Worm (Caenorhabditis elegans) whole organism, L1 larva: ENCODE results near the gene aptf-3.

Source experiments
- F16B12.6 ChIP-seq: fragments of 150-350 bp; optimal IDR thresholded peaks from 2 replicates; lab custom pipeline; 2014; ENCODE audit warnings: missing biosample characterization, missing genetic modification characterization
- Y116A8C.19 ChIP-seq: sonication (generic microtip); optimal IDR thresholded peaks from 2 replicates; lab custom pipeline; 2016; ENCODE audit warnings: missing compliant biosample characterization, missing genetic modification characterization, borderline replicate concordance
- alr-1 ChIP-seq: fragments of 200-800 bp; sonication (Bioruptor generic); optimal IDR thresholded peaks from 2 replicates; lab custom pipeline; 2018; ENCODE audit warnings: borderline replicate concordance, mild to moderate bottlenecking, missing genetic modification characterization, missing compliant biosample characterization
- aly-2 ChIP-seq: fragments of 150-350 bp; optimal IDR thresholded peaks from 2 replicates; lab custom pipeline; 2014; ENCODE audit warnings: missing biosample characterization, missing genetic modification characterization
- blmp-1 ChIP-seq: fragments of 150-350 bp; optimal IDR thresholded peaks from 2 replicates; lab custom pipeline; 2014; ENCODE audit warnings: missing biosample characterization, missing genetic modification characterization
- ceh-63 ChIP-seq: fragments of 200-800 bp; sonication (Bioruptor generic); optimal IDR thresholded peaks from 2 replicates; lab custom pipeline; 2018; ENCODE audit warnings: mild to moderate bottlenecking, missing genetic modification characterization, missing compliant biosample characterization
- ceh-90 ChIP-seq: sonication (generic microtip); optimal IDR thresholded peaks from 2 replicates; lab custom pipeline; 2016; ENCODE audit warnings: missing genetic modification characterization, missing compliant biosample characterization
- dpl-1 ChIP-seq, 3 experiments: fragments of 150-350 bp in 2 of 3; sonication (generic microtip) in 1 of 3; optimal IDR thresholded peaks; 2 replicates each; lab custom pipeline; 2014 to 2017; ENCODE audit warnings: missing biosample characterization in 3 of 3, missing genetic modification characterization in 3 of 3, missing genetic modification reagents in 3 of 3
- efl-1 ChIP-seq, 4 experiments: fragments of 150-350 bp; optimal IDR thresholded peaks in 3 of 4; peaks in 1 of 4; 1 replicate in 1 of 4; 2 replicates in 3 of 4; lab custom pipeline; 2014; ENCODE audit warnings: missing biosample characterization in 2 of 4, missing genetic modification characterization in 2 of 4, missing genetic modification reagents in 2 of 4
- egl-13 ChIP-seq: sonication (generic microtip); optimal IDR thresholded peaks from 2 replicates; lab custom pipeline; 2016; ENCODE audit warnings: missing genotype, missing genetic modification reagents, missing genetic modification characterization, missing compliant biosample characterization
- elt-2 ChIP-seq: sonication (generic microtip); optimal IDR thresholded peaks from 2 replicates; lab custom pipeline; 2016; ENCODE audit warnings: missing genetic modification characterization, mild to moderate bottlenecking, inconsistent platforms, missing compliant biosample characterization, missing genetic modification reagents
- fkh-4 ChIP-seq: sonication (generic microtip); optimal IDR thresholded peaks from 2 replicates; lab custom pipeline; 2016; ENCODE audit warnings: missing compliant biosample characterization, missing genetic modification characterization, borderline replicate concordance
- fkh-8 ChIP-seq: sonication (generic microtip); optimal IDR thresholded peaks from 2 replicates; lab custom pipeline; 2016; ENCODE audit warnings: mild to moderate bottlenecking, missing genetic modification characterization, missing compliant biosample characterization
- fos-1 ChIP-seq: fragments of 150-350 bp; optimal IDR thresholded peaks from 2 replicates; lab custom pipeline; 2014; ENCODE audit warnings: missing biosample characterization, missing genetic modification characterization
- lin-14 ChIP-seq: fragments of 200-800 bp; sonication (Bioruptor generic); optimal IDR thresholded peaks from 2 replicates; lab custom pipeline; 2018; ENCODE audit warnings: mild to moderate bottlenecking, missing genetic modification characterization, moderate library complexity, missing compliant biosample characterization
- lin-35 ChIP-seq, 2 experiments: fragments of 150-350 bp; optimal IDR thresholded peaks; 2 replicates each; lab custom pipeline; 2014; ENCODE audit warnings: missing biosample characterization in 2 of 2, missing genetic modification characterization in 2 of 2, missing genetic modification reagents in 2 of 2
- lir-3 ChIP-seq: sonication (generic microtip); optimal IDR thresholded peaks from 2 replicates; lab custom pipeline; 2016; ENCODE audit warnings: mild to moderate bottlenecking, missing genetic modification characterization, moderate library complexity, missing compliant biosample characterization; ENCODE audit not compliant: poor library complexity
- lsy-2 ChIP-seq, 2 experiments: fragments of 150-350 bp; optimal IDR thresholded peaks; 2 replicates each; lab custom pipeline; 2014; ENCODE audit warnings: missing biosample characterization in 2 of 2, missing genetic modification characterization in 2 of 2
- mdl-1 ChIP-seq, 2 experiments: fragments of 150-350 bp; optimal IDR thresholded peaks; 2 replicates each; lab custom pipeline; 2014 to 2017; ENCODE audit warnings: missing biosample characterization in 2 of 2, missing genetic modification characterization in 2 of 2, inconsistent platforms in 1 of 2
- mep-1 ChIP-seq: fragments of 150-350 bp; optimal IDR thresholded peaks from 2 replicates; lab custom pipeline; 2014; ENCODE audit warnings: missing biosample characterization, missing genetic modification characterization
- nhr-11 ChIP-seq: fragments of 150-350 bp; optimal IDR thresholded peaks from 2 replicates; lab custom pipeline; 2014; ENCODE audit warnings: missing biosample characterization, missing genetic modification characterization
- nhr-12 ChIP-seq: sonication (generic microtip); optimal IDR thresholded peaks from 2 replicates; lab custom pipeline; 2017; ENCODE audit warnings: missing biosample characterization, missing genetic modification characterization
- nhr-19 ChIP-seq: fragments of 200-800 bp; sonication (Bioruptor generic); conservative IDR thresholded peaks from 2 replicates; pipeline ENCODE4 v1.3.6; 2022; ENCODE audit warnings: missing genetic modification characterization, missing compliant biosample characterization
- nhr-20 ChIP-seq: sonication (generic microtip); optimal IDR thresholded peaks from 2 replicates; lab custom pipeline; 2016; ENCODE audit warnings: mild to moderate bottlenecking, missing genetic modification characterization, missing compliant biosample characterization
- nhr-47 ChIP-seq: sonication (generic microtip); optimal IDR thresholded peaks from 2 replicates; lab custom pipeline; 2016; ENCODE audit warnings: mild to moderate bottlenecking, missing genetic modification characterization, moderate library complexity, missing compliant biosample characterization
- nhr-71 ChIP-seq: sonication (generic microtip); optimal IDR thresholded peaks from 2 replicates; lab custom pipeline; 2016; ENCODE audit warnings: mild to moderate bottlenecking, missing genetic modification characterization, moderate library complexity, missing compliant biosample characterization
- nhr-85 ChIP-seq: sonication (generic microtip); peaks from one replicate; lab custom pipeline; 2016; ENCODE audit warnings: missing genetic modification characterization, inconsistent platforms, missing compliant biosample characterization
- nhr-90 ChIP-seq: sonication (generic microtip); optimal IDR thresholded peaks from 2 replicates; lab custom pipeline; 2016; ENCODE audit warnings: mild to moderate bottlenecking, missing genetic modification characterization, missing compliant biosample characterization; ENCODE audit not compliant: poor library complexity
- pqm-1 ChIP-seq: sonication (generic microtip); optimal IDR thresholded peaks from 3 replicates; lab custom pipeline; 2017; ENCODE audit warnings: missing biosample characterization, missing genetic modification characterization
- skn-1 ChIP-seq: fragments of 150-350 bp; optimal IDR thresholded peaks from 2 replicates; lab custom pipeline; 2014; ENCODE audit warnings: missing biosample characterization, missing genetic modification characterization
- snu-23 ChIP-seq: sonication (generic microtip); optimal IDR thresholded peaks from 2 replicates; lab custom pipeline; 2016; ENCODE audit warnings: missing genetic modification characterization, missing compliant biosample characterization
- sox-4 ChIP-seq: sonication (generic microtip); optimal IDR thresholded peaks from 2 replicates; lab custom pipeline; 2016; ENCODE audit warnings: missing genetic modification characterization, missing compliant biosample characterization
- tlp-1 ChIP-seq: fragments of 150-350 bp; optimal IDR thresholded peaks from 2 replicates; lab custom pipeline; 2014; ENCODE audit warnings: missing biosample characterization, missing genetic modification characterization
- unc-130 ChIP-seq: fragments of 150-350 bp; optimal IDR thresholded peaks from 2 replicates; lab custom pipeline; 2017; ENCODE audit warnings: missing biosample characterization, missing genetic modification characterization, inconsistent platforms
- zip-4 ChIP-seq: fragments of 200-800 bp; sonication (Bioruptor generic); optimal IDR thresholded peaks from 2 replicates; lab custom pipeline; 2018; ENCODE audit warnings: mild to moderate bottlenecking, missing genetic modification characterization, moderate library complexity, missing compliant biosample characterization

Gene aptf-3

ce11 chrII:8631766-8632165, 37.8 kb downstream of the aptf-3 start:
- TF ChIP-seq unc-130 (tag; lab: Kevin White, UChicago) (no peak), fos-1 (tag; lab: Kevin White, UChicago) (no peak), F16B12.6 (tag; lab: Kevin White, UChicago) (no peak), nhr-11 (tag; lab: Kevin White, UChicago) (no peak), tlp-1 (tag; lab: Kevin White, UChicago) (no peak), nhr-71 (tag; lab: Kevin White, UChicago) (no peak), zip-4 (GFP tag; lab: Kevin White, UChicago) (no peak), nhr-20 (tag; lab: Kevin White, UChicago) (no peak), lin-35 (GFP tag; optimal IDR thresholded peaks at IDR 0.05; lab: Kevin White, UChicago) (no peak), mdl-1 (tag; optimal IDR thresholded peaks at IDR 0.05; lab: Kevin White, UChicago) (no peak)

ce11 chrII:8634386-8634785, 40.4 kb downstream of the aptf-3 start, which contains the start of gene cutl-12:
Gene cutl-12 (minus strand): TSS chrII:8634486.
- TF ChIP-seq blmp-1 (tag; lab: Kevin White, UChicago) (peak; percentile 24), nhr-19 (GFP tag; lab: Robert Waterston, UW) (no peak), nhr-71 (tag; lab: Kevin White, UChicago) (no peak), nhr-12 (tag; lab: Kevin White, UChicago) (no peak), skn-1 (tag; lab: Kevin White, UChicago) (no peak), sox-4 (tag; lab: Kevin White, UChicago) (no peak)

- no peak for TF ChIP-seq Y116A8C.19 (tag; lab: Kevin White, UChicago)
- no peak for TF ChIP-seq efl-1 (optimal IDR thresholded peaks at IDR 0.05; lab: Kevin White, UChicago)
- peak in 1 of 2 experiments; percentile 39 for TF ChIP-seq efl-1 (GFP tag; optimal IDR thresholded peaks at IDR 0.05 in 1 of 2; lab: Kevin White, UChicago)
Observed at ce11 chrII:8637615-8638014, 43.6 kb downstream of the aptf-3 start, which contains the start of gene vab-9. Gene vab-9 (minus strand): TSS chrII:8637715.

- no peak for TF ChIP-seq alr-1 (tag; lab: Kevin White, UChicago)
- no peak for TF ChIP-seq lir-3 (tag; lab: Kevin White, UChicago)
- TF ChIP-seq nhr-71 (tag; lab: Kevin White, UChicago) = no peak
- no peak for TF ChIP-seq aly-2 (tag; lab: Kevin White, UChicago)
- TF ChIP-seq tlp-1 (tag; lab: Kevin White, UChicago) = no peak
- no peak for TF ChIP-seq Y116A8C.19 (tag; lab: Kevin White, UChicago)
- TF ChIP-seq F16B12.6 (tag; lab: Kevin White, UChicago) = no peak
- no peak for TF ChIP-seq nhr-19 (GFP tag; lab: Robert Waterston, UW)
- TF ChIP-seq elt-2 = no peak
- TF ChIP-seq skn-1 (tag; lab: Kevin White, UChicago) = no peak
- TF ChIP-seq lsy-2 (tag; optimal IDR thresholded peaks at IDR 0.05; lab: Kevin White, UChicago) = no peak
- no peak for TF ChIP-seq nhr-47 (tag; lab: Kevin White, UChicago)
- no peak for TF ChIP-seq fos-1 (tag; lab: Kevin White, UChicago)
Observed at ce11 chrII:8639553-8639952, 45.6 kb downstream of the aptf-3 start.

- TF ChIP-seq aly-2 (tag; lab: Kevin White, UChicago) (no peak), nhr-90 (tag; lab: Kevin White, UChicago) (no peak), lin-14 (GFP tag; lab: Kevin White, UChicago) (peak; percentile 30), fkh-4 (tag; lab: Kevin White, UChicago) (no peak), ceh-90 (no peak), fkh-8 (tag; lab: Kevin White, UChicago) (no peak), F16B12.6 (tag; lab: Kevin White, UChicago) (no peak), nhr-85 (tag; lab: Kevin White, UChicago) (peak; percentile 31), egl-13 (tag; lab: Kevin White, UChicago) (no peak), mep-1 (tag; lab: Kevin White, UChicago) (peak; percentile 12), nhr-19 (GFP tag; lab: Robert Waterston, UW) (no peak), lsy-2 (tag; optimal IDR thresholded peaks at IDR 0.05; lab: Kevin White, UChicago) (no peak), snu-23 (GFP tag; lab: Kevin White, UChicago) (no peak), ceh-63 (GFP tag; lab: Kevin White, UChicago) (no peak), dpl-1 (GFP tag; optimal IDR thresholded peaks at IDR 0.05; lab: Kevin White, UChicago) (no peak), pqm-1 (no peak)
Observed at ce11 chrII:8640503-8640902, 46.5 kb downstream of the aptf-3 start.
